Fruit fly (Drosophila melanogaster) whole organism, embryonic: Measurements from ENCODE around the gene CG46439.
A peak's percentile ranks its signal among the peaks of the same experiment; 100 is the strongest.

ENCODE experiments used
- CG10274 ChIP-seq: fragments of 200-800 bp; sonication (Bioruptor generic); optimal IDR thresholded peaks from 3 replicates; lab custom pipeline; 2017; ENCODE audit warnings: missing biosample characterization, mild to moderate bottlenecking, missing genetic modification characterization
- CG11456 ChIP-seq: fragments of 200-800 bp; sonication (Bioruptor generic); IDR thresholded peaks from 3 replicates; pipeline ENCODE4 v1.3.6; 2022; ENCODE audit warnings: missing biosample characterization, missing genetic modification characterization
- CG12236 ChIP-seq: fragments of 200-800 bp; sonication (Bioruptor generic); optimal IDR thresholded peaks from 2 replicates; lab custom pipeline; 2016; ENCODE audit warnings: missing biosample characterization, missing genetic modification characterization
- CG14710 ChIP-seq: fragments of 200-800 bp; sonication (Bioruptor generic); optimal IDR thresholded peaks from 3 replicates; lab custom pipeline; 2019; ENCODE audit warnings: missing biosample characterization, mild to moderate bottlenecking, missing genetic modification characterization, moderate library complexity
- CG1603 ChIP-seq: fragments of 200-800 bp; sonication (Bioruptor generic); optimal IDR thresholded peaks from 2 replicates; lab custom pipeline; 2019; ENCODE audit warnings: missing biosample characterization, mild to moderate bottlenecking, missing genetic modification characterization, moderate library complexity
- CG2116 ChIP-seq: fragments of 200-800 bp; sonication (Bioruptor generic); optimal IDR thresholded peaks from 3 replicates; lab custom pipeline; 2018; ENCODE audit warnings: missing biosample characterization, mild to moderate bottlenecking, missing genetic modification characterization
- CG30403 ChIP-seq: fragments of 200-800 bp; sonication (Bioruptor generic); optimal IDR thresholded peaks from 3 replicates; lab custom pipeline; 2016; ENCODE audit warnings: missing biosample characterization, missing genetic modification characterization
- CG31388 ChIP-seq: fragments of 200-800 bp; sonication (Bioruptor generic); optimal IDR thresholded peaks from 2 replicates; lab custom pipeline; 2016; ENCODE audit warnings: missing biosample characterization, missing genetic modification characterization
- CG32767 ChIP-seq: fragments of 200-800 bp; sonication (Bioruptor generic); IDR thresholded peaks from 2 replicates; pipeline ENCODE4 v1.3.6; 2022; ENCODE audit warnings: missing biosample characterization, missing genetic modification characterization
- CG4404 ChIP-seq: fragments of 200-800 bp; sonication (Bioruptor generic); IDR thresholded peaks from 2 replicates; pipeline ENCODE4 v1.3.6; 2022; ENCODE audit warnings: missing biosample characterization, missing genetic modification characterization
- CG7372 ChIP-seq: fragments of 200-800 bp; sonication (Bioruptor generic); IDR thresholded peaks from 2 replicates; pipeline ENCODE4 v1.3.6; 2022; ENCODE audit warnings: missing biosample characterization, missing genetic modification characterization
- CG7745 ChIP-seq: fragments of 200-800 bp; sonication (Bioruptor generic); optimal IDR thresholded peaks from 2 replicates; lab custom pipeline; 2018; ENCODE audit warnings: missing biosample characterization, mild to moderate bottlenecking, missing genetic modification characterization, moderate library complexity
- CG7786 ChIP-seq: fragments of 200-800 bp; sonication (Bioruptor generic); optimal IDR thresholded peaks from 2 replicates; lab custom pipeline; 2016; ENCODE audit warnings: missing biosample characterization, missing genetic modification characterization
- CG8089 ChIP-seq: fragments of 200-800 bp; sonication (Bioruptor generic); optimal IDR thresholded peaks from 3 replicates; lab custom pipeline; 2016; ENCODE audit warnings: missing biosample characterization, missing genetic modification characterization
- CG9437 ChIP-seq: fragments of 200-800 bp; sonication (Bioruptor generic); optimal IDR thresholded peaks from 2 replicates; lab custom pipeline; 2018; ENCODE audit warnings: missing biosample characterization, mild to moderate bottlenecking, missing genetic modification characterization
- D ChIP-seq, 2 experiments: fragments of 200-800 bp in 1 of 2; fragments of >200 bp in 1 of 2; sonication (Bioruptor generic) in 1 of 2; optimal IDR thresholded peaks; 2 replicates in 1 of 2; 3 replicates in 1 of 2; lab custom pipeline; 2017; ENCODE audit warnings: mild to moderate bottlenecking in 1 of 2, missing biosample characterization in 1 of 2, missing genetic modification characterization in 1 of 2, missing genetic modification reagents in 1 of 2
- D19B ChIP-seq: fragments of 200-800 bp; sonication (Bioruptor generic); optimal IDR thresholded peaks from 2 replicates; lab custom pipeline; 2017; ENCODE audit warnings: missing biosample characterization, mild to moderate bottlenecking, missing genetic modification characterization
- Dip2 ChIP-seq: fragments of 200-800 bp; sonication (Bioruptor generic); IDR thresholded peaks from 2 replicates; pipeline ENCODE4 v1.3.6; 2022; ENCODE audit warnings: missing biosample characterization, missing genetic modification characterization
- Drgx ChIP-seq: fragments of 200-800 bp; sonication (Bioruptor generic); IDR thresholded peaks from 2 replicates; pipeline ENCODE4 v1.3.6; 2022; ENCODE audit warnings: missing biosample characterization, missing genetic modification characterization
- Elba2 ChIP-seq: fragments of 200-800 bp; sonication (Bioruptor generic); optimal IDR thresholded peaks from 3 replicates; lab custom pipeline; 2016; ENCODE audit warnings: missing biosample characterization, missing genetic modification characterization
- H2.0 ChIP-seq: fragments of 200-800 bp; sonication (Bioruptor generic); IDR thresholded peaks from 2 replicates; pipeline ENCODE4 v1.3.6; 2022; ENCODE audit warnings: missing biosample characterization, missing genetic modification characterization
- HLH54F ChIP-seq: fragments of 200-800 bp; sonication (Bioruptor generic); optimal IDR thresholded peaks from 3 replicates; lab custom pipeline; 2016; ENCODE audit warnings: missing biosample characterization, missing genetic modification characterization
- Lim3 ChIP-seq: fragments of 200-800 bp; sonication (Bioruptor generic); IDR thresholded peaks from 2 replicates; pipeline ENCODE4 v1.3.6; 2022; ENCODE audit warnings: missing biosample characterization, missing genetic modification characterization
- MESR4 ChIP-seq: fragments of 200-800 bp; sonication (Bioruptor generic); optimal IDR thresholded peaks from 2 replicates; lab custom pipeline; 2018; ENCODE audit warnings: missing biosample characterization, mild to moderate bottlenecking, missing genetic modification characterization, moderate library complexity
- MTF-1 ChIP-seq: fragments of 200-800 bp; sonication (Bioruptor generic); optimal IDR thresholded peaks from 2 replicates; lab custom pipeline; 2018; ENCODE audit warnings: missing biosample characterization, mild to moderate bottlenecking, missing genetic modification characterization, borderline replicate concordance
- Meics ChIP-seq: fragments of 200-800 bp; sonication (Bioruptor generic); optimal IDR thresholded peaks from 2 replicates; lab custom pipeline; 2017; ENCODE audit warnings: missing biosample characterization, mild to moderate bottlenecking, missing genetic modification characterization
- NfI ChIP-seq: fragments of 200-800 bp; sonication (Bioruptor generic); optimal IDR thresholded peaks from 3 replicates; lab custom pipeline; 2018; ENCODE audit warnings: missing biosample characterization, mild to moderate bottlenecking, missing genetic modification characterization, moderate library complexity
- YL-1 ChIP-seq: fragments of 200-800 bp; sonication (Bioruptor generic); optimal IDR thresholded peaks from 3 replicates; lab custom pipeline; 2017; ENCODE audit warnings: missing biosample characterization, mild to moderate bottlenecking, missing genetic modification characterization
- br ChIP-seq: fragments of >200 bp; optimal IDR thresholded peaks from 2 replicates; lab custom pipeline; 2017
- chm ChIP-seq: fragments of 200-800 bp; sonication (Bioruptor generic); IDR thresholded peaks from 2 replicates; pipeline ENCODE4 v1.3.6; 2022; ENCODE audit warnings: missing biosample characterization, missing genetic modification characterization
- da ChIP-seq: fragments of 200-800 bp; sonication (Bioruptor generic); optimal IDR thresholded peaks from 2 replicates; lab custom pipeline; 2016; ENCODE audit warnings: missing biosample characterization, missing genetic modification characterization
- dati ChIP-seq: fragments of 200-800 bp; sonication (Bioruptor generic); IDR thresholded peaks from 2 replicates; pipeline ENCODE4 v1.3.6; 2022; ENCODE audit warnings: missing biosample characterization, missing genetic modification characterization
- dpn ChIP-seq, 2 experiments: fragments of 200-800 bp; sonication (Bioruptor generic); optimal IDR thresholded peaks; 3 replicates each; lab custom pipeline; 2016; ENCODE audit warnings: missing biosample characterization in 2 of 2, missing genetic modification characterization in 2 of 2
- exex ChIP-seq: fragments of 200-800 bp; sonication (Bioruptor generic); optimal IDR thresholded peaks from 4 replicates; lab custom pipeline; 2018; ENCODE audit warnings: missing biosample characterization, mild to moderate bottlenecking, missing genetic modification characterization, moderate library complexity
- fd102C ChIP-seq: fragments of 200-800 bp; sonication (Bioruptor generic); optimal IDR thresholded peaks from 2 replicates; lab custom pipeline; 2018; ENCODE audit warnings: missing biosample characterization, mild to moderate bottlenecking, missing genetic modification characterization, moderate library complexity
- fd64A ChIP-seq: fragments of 200-800 bp; sonication (Bioruptor generic); optimal IDR thresholded peaks from 3 replicates; lab custom pipeline; 2018; ENCODE audit warnings: missing biosample characterization, mild to moderate bottlenecking, missing genetic modification characterization
- gce ChIP-seq: fragments of 200-800 bp; sonication (Bioruptor generic); IDR thresholded peaks from 3 replicates; pipeline ENCODE4 v1.3.6; 2022; ENCODE audit warnings: missing biosample characterization, missing genetic modification characterization
- hbn ChIP-seq: fragments of 200-800 bp; sonication (Bioruptor generic); IDR thresholded peaks from 2 replicates; pipeline ENCODE4 v1.3.6; 2022; ENCODE audit warnings: missing biosample characterization, missing genetic modification characterization; ENCODE audit not compliant: partially characterized antibody
- ind ChIP-seq: fragments of 200-800 bp; sonication (Bioruptor generic); optimal IDR thresholded peaks from 3 replicates; lab custom pipeline; 2016; ENCODE audit warnings: missing biosample characterization, missing genetic modification characterization
- insv ChIP-seq, 2 experiments: fragments of 200-800 bp; sonication (Bioruptor generic); optimal IDR thresholded peaks; 3 replicates each; lab custom pipeline; 2016 to 2018; ENCODE audit warnings: missing biosample characterization in 2 of 2, missing genetic modification characterization in 2 of 2
- ken ChIP-seq: fragments of 200-800 bp; sonication (Bioruptor generic); IDR thresholded peaks from 3 replicates; pipeline ENCODE4 v1.3.6; 2022; ENCODE audit warnings: missing biosample characterization, missing genetic modification characterization
- lab ChIP-seq: fragments of 200-800 bp; sonication (Bioruptor generic); optimal IDR thresholded peaks from 3 replicates; lab custom pipeline; 2017; ENCODE audit warnings: missing biosample characterization, missing genetic modification characterization, mild to moderate bottlenecking, moderate library complexity, missing genetic modification reagents
- prd ChIP-seq, 3 experiments: fragments of >200 bp in 2 of 3; fragments of 200-800 bp in 1 of 3; sonication (Bioruptor generic) in 1 of 3; optimal IDR thresholded peaks in 2 of 3; IDR thresholded peaks in 1 of 3; 2 replicates in 2 of 3; 3 replicates in 1 of 3; pipeline versions ENCODE4 v1.3.6 to Lab custom; 2017 to 2022; ENCODE audit warnings: missing biosample characterization in 1 of 3, missing genetic modification characterization in 1 of 3
- pum ChIP-seq: fragments of 200-800 bp; sonication (Bioruptor generic); optimal IDR thresholded peaks from 2 replicates; lab custom pipeline; 2016; ENCODE audit warnings: missing biosample characterization, missing genetic modification characterization
- sens-2 ChIP-seq: fragments of 200-800 bp; sonication (Bioruptor generic); IDR thresholded peaks from 2 replicates; pipeline ENCODE4 v1.3.6; 2022; ENCODE audit warnings: missing biosample characterization, missing genetic modification characterization
- slp2 ChIP-seq: fragments of 200-800 bp; sonication (Bioruptor generic); optimal IDR thresholded peaks from 2 replicates; lab custom pipeline; 2016; ENCODE audit warnings: missing biosample characterization, missing genetic modification characterization
- tio ChIP-seq: fragments of 200-800 bp; sonication (Bioruptor generic); optimal IDR thresholded peaks from 2 replicates; lab custom pipeline; 2017; ENCODE audit warnings: missing biosample characterization, missing genetic modification characterization, inconsistent platforms
- tll ChIP-seq, 2 experiments: fragments of 200-800 bp in 1 of 2; fragments of >200 bp in 1 of 2; sonication (Bioruptor generic) in 1 of 2; optimal IDR thresholded peaks; 2 replicates each; lab custom pipeline; 2017 to 2019; ENCODE audit warnings: missing biosample characterization in 2 of 2, missing genetic modification characterization in 2 of 2, mild to moderate bottlenecking in 1 of 2, moderate library complexity in 1 of 2
- twi ChIP-seq: fragments of 200-800 bp; optimal IDR thresholded peaks from 2 replicates; lab custom pipeline; 2019; ENCODE audit warnings: missing biosample characterization, mild to moderate bottlenecking, missing genetic modification characterization, moderate library complexity
- zen2 ChIP-seq: fragments of 200-800 bp; sonication (Bioruptor generic); IDR thresholded peaks from 3 replicates; pipeline ENCODE4 v1.3.6; 2022; ENCODE audit warnings: missing biosample characterization, missing genetic modification characterization; ENCODE audit not compliant: partially characterized antibody
- zfh2 ChIP-seq: fragments of 200-800 bp; sonication (Bioruptor generic); optimal IDR thresholded peaks from 2 replicates; lab custom pipeline; 2016; ENCODE audit warnings: missing biosample characterization, missing genetic modification characterization

The CG46439 gene

dm6 chr3L:11085810-11086209, 10.2 kb downstream of the CG46439 start (continued):
- TF ChIP-seq dpn (GFP tag; optimal IDR thresholded peaks at IDR 0.05; lab: Kevin White, UChicago) (no peak), CG9437 (GFP tag; lab: Kevin White, UChicago) (no peak), Dip2 (GFP tag; lab: Robert Waterston, UW) (no peak), Meics (GFP tag; lab: Kevin White, UChicago) (no peak), tio (no peak), dati (GFP tag; lab: Robert Waterston, UW) (no peak), CG7745 (tag; lab: Kevin White, UChicago) (peak; percentile 37), D19B (GFP tag; lab: Kevin White, UChicago) (peak; percentile 74), hbn (no peak), CG10274 (GFP tag; lab: Kevin White, UChicago) (no peak), chm (GFP tag; lab: Robert Waterston, UW) (no peak), MTF-1 (GFP tag; lab: Kevin White, UChicago) (no peak), Elba2 (no peak), zen2 (GFP tag; lab: Robert Waterston, UW) (no peak), exex (tag; lab: Kevin White, UChicago) (peak; percentile 54), lab (GFP tag; lab: Kevin White, UChicago) (peak; percentile 28), Drgx (no peak), twi (peak; percentile 80), CG11456 (GFP tag; lab: Robert Waterston, UW) (no peak), CG8089 (GFP tag; lab: Kevin White, UChicago) (no peak), H2.0 (no peak), CG1603 (tag; lab: Kevin White, UChicago) (peak; percentile 10), NfI (GFP tag; lab: Kevin White, UChicago) (no peak), CG32767 (no peak), CG7372 (GFP tag; lab: Robert Waterston, UW) (no peak), fd102C (no peak), gce (GFP tag; lab: Robert Waterston, UW) (no peak), prd (optimal IDR thresholded peaks at IDR 0.05; lab: Kevin White, UChicago) (no peak), prd (GFP tag; IDR thresholded peaks at IDR 0.05; lab: Robert Waterston, UW) (no peak), pum (GFP tag; lab: Kevin White, UChicago) (no peak), D (optimal IDR thresholded peaks at IDR 0.05; lab: Kevin White, UChicago) (no peak), D (GFP tag; optimal IDR thresholded peaks at IDR 0.05; lab: Kevin White, UChicago) (no peak), CG4404 (GFP tag; lab: Robert Waterston, UW) (no peak), YL-1 (GFP tag; lab: Kevin White, UChicago) (no peak), CG14710 (no peak), insv (GFP tag; optimal IDR thresholded peaks at IDR 0.05; lab: Kevin White, UChicago) (no peak), CG7786 (no peak), zfh2 (GFP tag; lab: Kevin White, UChicago) (no peak), CG2116 (GFP tag; lab: Kevin White, UChicago) (no peak), br (lab: Kevin White, UChicago) (no peak), fd64A (GFP tag; lab: Kevin White, UChicago) (peak; percentile 42), ind (GFP tag; lab: Kevin White, UChicago) (no peak), ken (GFP tag; lab: Robert Waterston, UW) (no peak), tll (GFP tag; optimal IDR thresholded peaks at IDR 0.05; lab: Kevin White, UChicago) (no peak), da (GFP tag; lab: Kevin White, UChicago) (no peak), CG31388 (GFP tag; lab: Kevin White, UChicago) (no peak), CG12236 (GFP tag; lab: Kevin White, UChicago) (no peak), Lim3 (GFP tag; lab: Robert Waterston, UW) (no peak), MESR4 (GFP tag; lab: Kevin White, UChicago) (no peak), CG30403 (GFP tag; lab: Kevin White, UChicago) (no peak), HLH54F (GFP tag; lab: Kevin White, UChicago) (no peak), sens-2 (GFP tag; lab: Robert Waterston, UW) (no peak), slp2 (no peak)
